Fruit fly (Drosophila melanogaster): ENCODE data around the gene CatB.

The CatB gene

DNA sequence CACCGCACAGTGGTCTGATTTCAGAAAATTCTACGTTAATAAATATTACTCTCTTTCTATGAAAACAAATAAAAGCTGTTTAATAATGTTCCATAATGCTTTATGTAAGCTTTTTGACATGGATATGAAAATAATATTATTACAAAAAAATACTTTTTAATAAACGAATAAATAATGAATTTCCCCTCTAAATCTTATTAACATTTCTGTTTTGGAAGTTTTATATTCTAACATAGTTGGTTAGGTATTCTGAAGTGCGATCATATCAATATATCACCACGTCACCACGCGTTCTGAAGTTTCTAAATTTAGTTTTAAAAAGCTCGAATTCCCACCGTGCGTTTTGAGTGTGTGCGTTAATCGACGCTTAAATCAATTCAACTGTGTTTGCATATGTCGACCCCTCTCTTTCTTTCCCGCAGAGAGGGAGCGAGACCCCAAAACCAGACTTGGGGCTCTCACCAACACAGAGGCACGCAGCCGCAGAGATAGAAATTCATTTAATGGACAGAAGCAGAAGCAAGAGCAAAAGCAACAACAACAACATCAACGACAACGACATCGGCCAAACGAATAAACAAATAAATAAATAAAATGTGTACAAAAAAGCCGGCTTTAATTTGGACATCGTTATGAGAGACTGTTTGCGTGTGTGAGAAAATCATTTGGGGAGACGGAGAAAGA lies 13.9 kb upstream of the CatB start (continued):
- TF ChIP-seq salr (GFP tag; optimal IDR thresholded peaks at IDR 0.05) = peak; percentile 41 to 97
- peak; percentile 90 for TF ChIP-seq Sox14 (GFP tag; optimal IDR thresholded peaks at IDR 0.05)
- peak; percentile 92 for TF ChIP-seq CG3919 (GFP tag; optimal IDR thresholded peaks at IDR 0.05)
- TF ChIP-seq Smox (GFP tag; optimal IDR thresholded peaks at IDR 0.05) = peak; percentile 88
- peak; percentile 89 for TF ChIP-seq CG11762 (GFP tag; optimal IDR thresholded peaks at IDR 0.05; ENCODE audit: insufficient read depth)
- TF ChIP-seq cyc (GFP tag; optimal IDR thresholded peaks at IDR 0.05) = peak; percentile 80
- TF ChIP-seq Eip93F (GFP tag; optimal IDR thresholded peaks at IDR 0.05) = peak; percentile 51
- peak; percentile 80 for TF ChIP-seq Blimp-1 (GFP tag; optimal IDR thresholded peaks at IDR 0.05)
- TF ChIP-seq Gug (GFP tag; IDR thresholded peaks at IDR 0.05) = peak; percentile 61; the same call in 1 of the 2 replicates
- TF ChIP-seq CG3032 (tag; optimal IDR thresholded peaks at IDR 0.05) = peak; percentile 91
- TF ChIP-seq esn (GFP tag; optimal IDR thresholded peaks at IDR 0.05) = peak; percentile 95
- peak; percentile 85 for TF ChIP-seq Sox102F (GFP tag; optimal IDR thresholded peaks at IDR 0.05)
- TF ChIP-seq CG6808 (GFP tag; optimal IDR thresholded peaks at IDR 0.05) = peak; percentile 91
- peak; percentile 93 for TF ChIP-seq achi (GFP tag; optimal IDR thresholded peaks at IDR 0.05)
- no peak for TF ChIP-seq Hr38 (GFP tag; optimal IDR thresholded peaks at IDR 0.05)
- TF ChIP-seq Ets21C (GFP tag; optimal IDR thresholded peaks at IDR 0.05) = peak; percentile 66
- TF ChIP-seq Sox15 (GFP tag; optimal IDR thresholded peaks at IDR 0.05) = peak; percentile 87
- TF ChIP-seq pdm3 (GFP tag; optimal IDR thresholded peaks at IDR 0.05) = peak; percentile 83
- peak; percentile 98 for TF ChIP-seq fkh (GFP tag; optimal IDR thresholded peaks at IDR 0.05)
- TF ChIP-seq fd59A (GFP tag; optimal IDR thresholded peaks at IDR 0.05) = peak; percentile 88
- TF ChIP-seq CG8319 (GFP tag; optimal IDR thresholded peaks at IDR 0.05) = peak; percentile 67
- TF ChIP-seq CG15336 (GFP tag; IDR thresholded peaks at IDR 0.05) = peak; percentile 82
- TF ChIP-seq CG7368 (GFP tag; optimal IDR thresholded peaks at IDR 0.05) = peak; percentile 82
- TF ChIP-seq Eip75B (GFP tag; optimal IDR thresholded peaks at IDR 0.05) = peak; percentile 87
- TF ChIP-seq CG6163 (GFP tag; IDR thresholded peaks at IDR 0.05) = peak; percentile 66; the same call in 2 of the 3 replicates
- peak; percentile 91 for TF ChIP-seq acj6 (GFP tag; optimal IDR thresholded peaks at IDR 0.05)
- peak; percentile 93 for TF ChIP-seq CG6276 (GFP tag; optimal IDR thresholded peaks at IDR 0.05)
- peak; percentile 59 for TF ChIP-seq fd85E (GFP tag; optimal IDR thresholded peaks at IDR 0.05)
- TF ChIP-seq CG1621 (tag; optimal IDR thresholded peaks at IDR 0.05) = peak; percentile 72

DNA sequence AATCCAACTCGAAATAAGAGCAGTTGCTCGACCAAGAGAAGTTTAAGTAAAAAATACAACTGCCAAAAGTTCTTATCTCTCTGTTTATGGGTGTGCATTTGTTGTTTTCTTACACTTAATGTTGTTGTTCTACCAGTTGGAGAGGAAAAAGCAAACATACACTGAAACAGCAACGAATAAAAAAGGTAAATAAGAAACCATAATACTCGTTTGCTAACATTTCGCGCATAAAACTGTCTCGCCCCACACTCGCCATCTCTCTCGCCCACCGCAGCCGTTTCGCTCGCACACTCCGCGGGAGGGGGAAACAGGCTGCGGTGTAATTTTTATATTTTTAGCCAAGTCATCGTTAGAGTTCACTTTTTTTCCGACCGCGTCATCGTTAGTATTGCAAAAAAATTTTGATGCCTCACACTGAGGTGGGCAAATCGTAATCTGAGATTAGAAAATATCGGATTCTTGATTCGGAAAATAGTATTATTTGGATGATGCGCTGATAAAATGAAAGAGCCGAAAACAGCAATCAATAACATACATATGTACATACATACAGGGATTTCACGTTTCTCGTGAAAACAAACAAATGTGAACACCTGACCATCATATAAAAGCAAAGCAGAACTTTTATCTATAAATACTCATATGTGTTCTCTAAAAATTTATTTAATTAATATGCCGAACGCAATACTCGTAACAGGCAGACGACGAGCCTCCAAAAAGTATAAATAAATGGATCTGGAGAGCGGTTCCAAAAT lies 12.8 kb upstream of the CatB start:
- TF ChIP-seq fkh (GFP tag; optimal IDR thresholded peaks at IDR 0.05) = peak; percentile 94
- no peak for TF ChIP-seq CG3032 (tag; optimal IDR thresholded peaks at IDR 0.05)
- TF ChIP-seq CG6854 (GFP tag; optimal IDR thresholded peaks at IDR 0.05) = peak; percentile 31
- peak; percentile 8 for TF ChIP-seq achi (GFP tag; optimal IDR thresholded peaks at IDR 0.05)
- TF ChIP-seq CG34406 (GFP tag; optimal IDR thresholded peaks at IDR 0.05) = no peak
- peak; percentile 21 for TF ChIP-seq CG31627 (GFP tag; optimal IDR thresholded peaks at IDR 0.05)
- TF ChIP-seq Blimp-1 (GFP tag; optimal IDR thresholded peaks at IDR 0.05) = peak; percentile 50
- no peak for TF ChIP-seq Hr39 (GFP tag; optimal IDR thresholded peaks at IDR 0.05)
- no peak for TF ChIP-seq Eip75B (GFP tag; optimal IDR thresholded peaks at IDR 0.05)
- TF ChIP-seq CG10631 (GFP tag; optimal IDR thresholded peaks at IDR 0.05) = no peak
- TF ChIP-seq Hr38 (GFP tag; optimal IDR thresholded peaks at IDR 0.05) = no peak
- TF ChIP-seq Eip78C (GFP tag) = peak; percentile 58
- TF ChIP-seq lz (GFP tag; optimal IDR thresholded peaks at IDR 0.05) = peak; percentile 8
- TF ChIP-seq CG6792 (GFP tag; optimal IDR thresholded peaks at IDR 0.05) = no peak
- TF ChIP-seq CG11294 (GFP tag; IDR thresholded peaks at IDR 0.05) = no peak
- TF ChIP-seq ss (GFP tag; optimal IDR thresholded peaks at IDR 0.05) = no peak
- TF ChIP-seq salr (GFP tag; optimal IDR thresholded peaks at IDR 0.05) = no peak
- TF ChIP-seq CG8319 (GFP tag; optimal IDR thresholded peaks at IDR 0.05) = no peak
- TF ChIP-seq Gug (GFP tag; IDR thresholded peaks at IDR 0.05) = no peak
- TF ChIP-seq esn (GFP tag; optimal IDR thresholded peaks at IDR 0.05) = peak; percentile 47
- no peak for TF ChIP-seq CG10669 (GFP tag; optimal IDR thresholded peaks at IDR 0.05)
- TF ChIP-seq CG8632 (GFP tag; optimal IDR thresholded peaks at IDR 0.05) = no peak
- no peak for TF ChIP-seq CG15336 (GFP tag; IDR thresholded peaks at IDR 0.05)
- TF ChIP-seq CG16779 (tag; optimal IDR thresholded peaks at IDR 0.05) = no peak
- TF ChIP-seq CG4318 (GFP tag; optimal IDR thresholded peaks at IDR 0.05) = no peak
- no peak for TF ChIP-seq Eip93F (GFP tag; optimal IDR thresholded peaks at IDR 0.05)
- no peak for TF ChIP-seq dac (GFP tag; optimal IDR thresholded peaks at IDR 0.05)
- 0 out of 3 replicates have a peak, but pooled peaks have one; percentile 43 for TF ChIP-seq CG6163 (GFP tag; IDR thresholded peaks at IDR 0.05)
- TF ChIP-seq pdm3 (GFP tag; optimal IDR thresholded peaks at IDR 0.05) = no peak
- TF ChIP-seq CG6276 (GFP tag; optimal IDR thresholded peaks at IDR 0.05) = no peak
- peak; percentile 38 for TF ChIP-seq Smox (GFP tag; optimal IDR thresholded peaks at IDR 0.05)
- TF ChIP-seq fd59A (GFP tag; optimal IDR thresholded peaks at IDR 0.05) = no peak
- no peak for TF ChIP-seq Ets21C (GFP tag; optimal IDR thresholded peaks at IDR 0.05)
- peak; percentile 52; the same call in 1 of the 3 replicates for TF ChIP-seq eg (GFP tag; IDR thresholded peaks at IDR 0.05)

Measured in whole organism, prepupa.